Fruit fly (Drosophila melanogaster): ENCODE results near the gene GILT2.

Gene GILT2

DNA sequence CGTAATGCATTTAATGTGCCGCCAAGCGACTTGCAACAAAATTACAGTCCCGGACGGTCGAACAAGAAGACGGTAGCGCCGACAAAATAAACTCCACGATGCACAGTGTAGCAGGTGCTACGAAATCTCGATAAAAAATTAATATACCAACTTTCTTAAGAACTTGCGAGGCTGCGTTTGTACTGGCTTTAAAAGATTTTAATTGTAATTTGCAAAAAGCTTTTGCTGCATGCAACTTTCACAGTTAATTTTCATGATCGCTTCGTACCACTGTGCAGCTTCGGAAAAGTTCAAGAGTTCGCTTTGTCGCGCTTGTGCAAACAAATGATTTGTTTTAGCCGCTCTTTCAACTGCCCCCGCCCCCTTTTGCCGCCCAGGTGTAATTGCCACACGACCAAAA is 32.5 kb upstream of the GILT2 start (continued):
- peak; percentile 51 for TF ChIP-seq CG18011 (GFP tag; optimal IDR thresholded peaks at IDR 0.05)
- peak; percentile 57 for TF ChIP-seq CG7556 (GFP tag; optimal IDR thresholded peaks at IDR 0.05)
- TF ChIP-seq Stat92E (GFP tag; optimal IDR thresholded peaks at IDR 0.05), result no peak
- TF ChIP-seq CG15269 (tag; optimal IDR thresholded peaks at IDR 0.05), result peak; percentile 75
- 0 out of 2 replicates have a peak, but pooled peaks have one; percentile 36 for TF ChIP-seq klu (GFP tag; IDR thresholded peaks at IDR 0.05)
- peak; percentile 51 for TF ChIP-seq Mad (GFP tag; optimal IDR thresholded peaks at IDR 0.05)
- TF ChIP-seq phol (tag; optimal IDR thresholded peaks at IDR 0.05), result peak; percentile 73
- TF ChIP-seq CG14860 (GFP tag; IDR thresholded peaks at IDR 0.05; ENCODE audit: partially characterized antibody), result peak; percentile 37; the same call in 1 of the 3 replicates
- peak; percentile 65 for TF ChIP-seq dimm (GFP tag; IDR thresholded peaks at IDR 0.05)
- TF ChIP-seq Asciz (GFP tag; optimal IDR thresholded peaks at IDR 0.05), result peak; percentile 70
- TF ChIP-seq CG6254 (GFP tag; optimal IDR thresholded peaks at IDR 0.05), result peak; percentile 58
- TF ChIP-seq gcm (GFP tag; optimal IDR thresholded peaks at IDR 0.05), result peak; percentile 46
- TF ChIP-seq oc (tag; optimal IDR thresholded peaks at IDR 0.05), result peak; percentile 65
- no peak for TF ChIP-seq Scr (GFP tag; IDR thresholded peaks at IDR 0.05; ENCODE audit: partially characterized antibody)
- no peak for TF ChIP-seq psq (GFP tag; optimal IDR thresholded peaks at IDR 0.05)
- TF ChIP-seq ranshi (GFP tag; IDR thresholded peaks at IDR 0.05), result peak; percentile 74
- no peak for TF ChIP-seq CG7745 (tag; optimal IDR thresholded peaks at IDR 0.05)
- peak; percentile 74; the same call in 2 of the 3 replicates for TF ChIP-seq CG3726 (GFP tag; IDR thresholded peaks at IDR 0.05)
- TF ChIP-seq CoRest (tag; optimal IDR thresholded peaks at IDR 0.05), result peak; percentile 60
- peak; percentile 30 for TF ChIP-seq CrebB (tag; optimal IDR thresholded peaks at IDR 0.05)
- TF ChIP-seq exex (tag; optimal IDR thresholded peaks at IDR 0.05), result no peak
- TF ChIP-seq CG12219 (GFP tag; optimal IDR thresholded peaks at IDR 0.05), result peak; percentile 67
- TF ChIP-seq mam (GFP tag; optimal IDR thresholded peaks at IDR 0.05), result peak; percentile 69
- TF ChIP-seq nom (GFP tag; optimal IDR thresholded peaks at IDR 0.05), result no peak
- no peak for TF ChIP-seq TFAM (GFP tag; optimal IDR thresholded peaks at IDR 0.05)
- no peak for TF ChIP-seq Fer2 (tag; optimal IDR thresholded peaks at IDR 0.05)
- TF ChIP-seq Tbp (GFP tag; optimal IDR thresholded peaks at IDR 0.05), result no peak
- peak; percentile 68 for TF ChIP-seq Ets65A (GFP tag)
- TF ChIP-seq gt (GFP tag; IDR thresholded peaks at IDR 0.05), result no peak
- peak; percentile 38 for TF ChIP-seq CG5180 (GFP tag; optimal IDR thresholded peaks at IDR 0.05)
- TF ChIP-seq lilli (GFP tag; optimal IDR thresholded peaks at IDR 0.05), result peak; percentile 72
- TF ChIP-seq CG34376 (GFP tag; optimal IDR thresholded peaks at IDR 0.05), result no peak
- TF ChIP-seq PHDP (tag; optimal IDR thresholded peaks at IDR 0.05), result peak; percentile 69
- no peak for TF ChIP-seq zf30C (GFP tag; optimal IDR thresholded peaks at IDR 0.05)
- peak; percentile 63 for TF ChIP-seq Fer3 (tag; optimal IDR thresholded peaks at IDR 0.05)
- TF ChIP-seq CG11085 (GFP tag; IDR thresholded peaks at IDR 0.05), result 0 out of 2 replicates have a peak, but pooled peaks have one; percentile 37
- peak; percentile 36 for TF ChIP-seq btn (GFP tag; optimal IDR thresholded peaks at IDR 0.05)
- peak; percentile 59 for TF ChIP-seq onecut (GFP tag; IDR thresholded peaks at IDR 0.05)
- TF ChIP-seq gcm2 (GFP tag; optimal IDR thresholded peaks at IDR 0.05), result peak; percentile 49
- TF ChIP-seq CG4424 (GFP tag; optimal IDR thresholded peaks at IDR 0.05), result peak; percentile 80
- TF ChIP-seq rib (GFP tag; IDR thresholded peaks at IDR 0.05), result no peak
- peak; percentile 88 for TF ChIP-seq CG5953 (GFP tag; IDR thresholded peaks at IDR 0.05)
- TF ChIP-seq CG8944 (GFP tag; optimal IDR thresholded peaks at IDR 0.05), result peak; percentile 51
- TF ChIP-seq NFAT (GFP tag; IDR thresholded peaks at IDR 0.05), result peak; percentile 65
- peak; percentile 86 for TF ChIP-seq ken (GFP tag; IDR thresholded peaks at IDR 0.05)
- TF ChIP-seq CG9727 (GFP tag; optimal IDR thresholded peaks at IDR 0.05), result peak; percentile 49
- TF ChIP-seq CG6791 (GFP tag; IDR thresholded peaks at IDR 0.05; ENCODE audit: partially characterized antibody), result 0 out of 3 replicates have a peak, but pooled peaks have one; percentile 44
- peak; percentile 73 for TF ChIP-seq B-H1 (GFP tag; IDR thresholded peaks at IDR 0.05)
- peak; percentile 55 for TF ChIP-seq CG8924 (tag; optimal IDR thresholded peaks at IDR 0.05)
- no peak for TF ChIP-seq ham (GFP tag; IDR thresholded peaks at IDR 0.05)
